Worm (Caenorhabditis elegans): ENCODE measurements around the gene Y62E10A.13.

The Y62E10A.13 gene

DNA sequence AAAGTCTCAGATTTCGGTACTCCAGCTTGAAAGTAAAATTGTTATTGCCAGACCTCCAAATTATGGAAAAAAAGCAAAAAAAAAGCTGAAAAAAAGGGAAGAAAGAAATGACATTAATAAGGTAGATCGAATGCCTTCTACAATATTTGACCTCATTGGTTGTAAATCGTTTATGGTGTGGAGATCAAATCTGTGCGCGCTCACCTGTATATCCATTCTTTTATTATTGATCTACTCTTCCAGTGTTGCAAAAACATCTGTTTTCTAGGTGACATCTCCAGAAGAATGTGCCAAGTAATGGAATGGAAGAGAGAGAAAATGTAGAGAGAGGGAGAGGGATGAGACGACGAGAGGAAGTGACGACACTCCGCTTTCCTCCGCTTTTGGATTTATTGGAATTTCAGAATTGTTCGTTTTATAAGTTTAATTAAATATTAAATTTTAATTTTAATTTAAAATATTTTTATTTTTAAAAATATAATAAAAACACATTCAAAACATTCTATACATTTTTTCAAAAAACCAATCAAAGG is 17.0 kb upstream of the Y62E10A.13 start, which contains the start of the genes pik-1 and aptf-2:
TSS of gene pik-1 (plus strand) at position 303 of the 533 bp plus-strand sequence.
TSS of gene aptf-2 (minus strand) at position 313 of the 533 bp plus-strand sequence.
- TF ChIP-seq ttx-3 (tag; optimal IDR thresholded peaks at IDR 0.05) (no peak), ztf-16 (tag; optimal IDR thresholded peaks at IDR 0.05) (no peak), syd-9 (tag; optimal IDR thresholded peaks at IDR 0.05) (no peak), tbx-2 (tag; optimal IDR thresholded peaks at IDR 0.05) (no peak), ceh-22 (tag; optimal IDR thresholded peaks at IDR 0.05) (no peak), elt-2 (tag; optimal IDR thresholded peaks at IDR 0.05) (no peak), hlh-8 (tag; optimal IDR thresholded peaks at IDR 0.05) (no peak), ceh-48 (tag; optimal IDR thresholded peaks at IDR 0.05) (no peak), pha-2 (tag; optimal IDR thresholded peaks at IDR 0.05) (no peak), ref-2 (tag; optimal IDR thresholded peaks at IDR 0.05) (no peak), unc-42 (tag; optimal IDR thresholded peaks at IDR 0.05) (no peak), pag-3 (tag; optimal IDR thresholded peaks at IDR 0.05; ENCODE audit: borderline replicate concordance) (no peak), ceh-18 (tag; optimal IDR thresholded peaks at IDR 0.05) (no peak), ceh-34 (tag; optimal IDR thresholded peaks at IDR 0.05) (no peak), nhr-11 (tag; optimal IDR thresholded peaks at IDR 0.05) (no peak), gmeb-2 (tag; optimal IDR thresholded peaks at IDR 0.05) (no peak), ceh-9 (tag; optimal IDR thresholded peaks at IDR 0.05) (no peak), T23F11.4 (GFP tag; optimal IDR thresholded peaks at IDR 0.05) (no peak), hlh-6 (tag; optimal IDR thresholded peaks at IDR 0.05) (no peak), hlh-15 (tag; optimal IDR thresholded peaks at IDR 0.05) (no peak)

DNA sequence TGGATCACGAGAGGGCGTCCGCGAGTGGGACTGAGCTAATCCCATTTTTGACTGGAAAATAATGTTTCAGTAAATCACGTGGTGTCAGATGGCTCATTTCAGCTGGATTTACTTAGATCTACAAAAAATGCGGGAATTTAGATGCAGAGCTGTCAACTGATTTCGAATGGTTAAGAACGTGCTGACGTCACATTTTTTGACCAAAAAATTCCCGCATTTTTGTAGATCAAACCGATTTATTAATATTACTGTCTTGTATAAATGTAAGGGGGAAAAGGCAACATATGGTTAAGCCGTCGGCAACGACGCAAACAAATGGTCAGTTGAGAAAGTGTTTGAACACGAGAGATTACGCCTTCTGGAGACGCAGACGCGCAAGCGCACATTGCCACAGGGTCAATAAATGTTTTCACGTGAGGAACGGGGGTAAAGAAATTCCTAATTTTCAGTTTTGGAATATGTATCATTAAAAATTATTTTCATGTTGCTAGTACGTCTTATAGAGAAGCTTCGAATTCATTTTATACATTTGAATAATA is 14.1 kb upstream of the Y62E10A.13 start, which contains the start of gene gcl-1:
TSS of gene gcl-1 (minus strand) at position 51 of the 539 bp plus-strand sequence.
- TF ChIP-seq K09A11.1 (tag; optimal IDR thresholded peaks at IDR 0.05; ENCODE audit: insufficient read depth) (no peak), pha-2 (tag; optimal IDR thresholded peaks at IDR 0.05) (no peak), ceh-22 (tag; optimal IDR thresholded peaks at IDR 0.05) (no peak), pqm-1 (tag; optimal IDR thresholded peaks at IDR 0.05) (no peak), nfya-1 (tag; optimal IDR thresholded peaks at IDR 0.05) (peak; percentile 11), ceh-31 (tag; optimal IDR thresholded peaks at IDR 0.05) (no peak), ceh-34 (tag; optimal IDR thresholded peaks at IDR 0.05) (no peak), unc-42 (tag; optimal IDR thresholded peaks at IDR 0.05) (no peak), hlh-30 (tag; optimal IDR thresholded peaks at IDR 0.05; ENCODE audit: insufficient read depth) (peak; percentile 55), tbx-2 (tag; optimal IDR thresholded peaks at IDR 0.05) (no peak), dve-1 (tag; optimal IDR thresholded peaks at IDR 0.05) (no peak), ttx-3 (tag; optimal IDR thresholded peaks at IDR 0.05) (no peak), Y22D7AL.16 (tag; optimal IDR thresholded peaks at IDR 0.05) (no peak), ceh-6 (GFP tag; optimal IDR thresholded peaks at IDR 0.05) (no peak), ceh-18 (tag; optimal IDR thresholded peaks at IDR 0.05) (no peak), ceh-2 (tag; optimal IDR thresholded peaks at IDR 0.05) (no peak), che-1 (tag; optimal IDR thresholded peaks at IDR 0.05) (no peak), fax-1 (tag; optimal IDR thresholded peaks at IDR 0.05) (no peak), ceh-48 (tag; optimal IDR thresholded peaks at IDR 0.05) (no peak), sdc-2 (tag; optimal IDR thresholded peaks at IDR 0.05) (no peak), hlh-8 (tag; optimal IDR thresholded peaks at IDR 0.05) (peak; percentile 13), ref-2 (tag; optimal IDR thresholded peaks at IDR 0.05) (no peak), ceh-19 (GFP tag; optimal IDR thresholded peaks at IDR 0.05) (no peak)

DNA sequence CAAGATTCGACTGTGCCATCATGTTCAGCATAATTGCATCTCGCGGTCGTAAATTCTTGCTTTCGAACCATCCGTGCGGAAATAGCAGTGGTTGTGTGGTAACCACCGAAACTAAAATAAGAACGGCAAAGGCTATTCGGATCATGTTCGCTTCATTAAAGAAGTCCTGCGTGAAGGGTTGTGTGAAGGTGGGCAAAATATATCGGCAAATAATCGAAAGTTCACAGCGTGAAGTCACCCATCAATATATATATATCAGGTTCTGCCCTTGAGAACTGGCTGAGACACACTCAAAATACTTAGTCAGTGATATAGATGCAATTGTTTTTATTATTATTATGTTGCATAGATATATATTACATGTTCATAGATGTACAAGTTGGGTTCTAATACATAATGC is 9.2 kb upstream of the Y62E10A.13 start, which contains the start of gene Y62E10A.19:
TSS of gene Y62E10A.19 (minus strand) at position 289 of the 400 bp plus-strand sequence.
- TF ChIP-seq nhr-11 (tag; optimal IDR thresholded peaks at IDR 0.05) (no peak), T23F11.4 (GFP tag; optimal IDR thresholded peaks at IDR 0.05) (no peak), npax-4 (tag; optimal IDR thresholded peaks at IDR 0.05) (no peak), ets-4 (tag; optimal IDR thresholded peaks at IDR 0.05) (no peak), ceh-30 (tag; optimal IDR thresholded peaks at IDR 0.05) (no peak), ceh-48 (tag; optimal IDR thresholded peaks at IDR 0.05) (no peak), sox-2 (GFP tag; IDR thresholded peaks at IDR 0.05) (no peak), C08G9.2 (tag; optimal IDR thresholded peaks at IDR 0.05) (no peak), ceh-22 (tag; optimal IDR thresholded peaks at IDR 0.05) (no peak), C38D4.7 (GFP tag; optimal IDR thresholded peaks at IDR 0.05) (no peak), K09A11.1 (tag; optimal IDR thresholded peaks at IDR 0.05; ENCODE audit: insufficient read depth) (no peak), ref-2 (tag; optimal IDR thresholded peaks at IDR 0.05) (no peak), tbx-2 (tag; optimal IDR thresholded peaks at IDR 0.05) (no peak), pat-9 (tag; optimal IDR thresholded peaks at IDR 0.05) (no peak), fax-1 (tag; optimal IDR thresholded peaks at IDR 0.05) (no peak)
